Worm (Caenorhabditis elegans) whole organism, young adult: ENCODE data around the gene sfxn-1.5.

ENCODE experiments used
- F49E8.2 ChIP-seq: sonication (generic microtip); optimal IDR thresholded peaks from 3 replicates; lab custom pipeline; 2017; ENCODE audit warnings: missing genetic modification characterization, mild to moderate bottlenecking, missing compliant biosample characterization, antibody characterized with exemption, moderate library complexity; ENCODE audit not compliant: insufficient read depth
- F52B5.7 ChIP-seq: sonication (generic microtip); optimal IDR thresholded peaks from 2 replicates; lab custom pipeline; 2016; ENCODE audit warnings: mild to moderate bottlenecking, missing genetic modification characterization, missing compliant biosample characterization
- F57A8.1 ChIP-seq: fragments of 200-800 bp; sonication (Bioruptor generic); optimal IDR thresholded peaks from 2 replicates; lab custom pipeline; 2018; ENCODE audit warnings: mild to moderate bottlenecking, missing genetic modification characterization, moderate library complexity, missing compliant biosample characterization
- ZK185.1 ChIP-seq: sonication (generic microtip); optimal IDR thresholded peaks from 2 replicates; lab custom pipeline; 2016; ENCODE audit warnings: mild to moderate bottlenecking, missing genetic modification characterization, missing compliant biosample characterization; ENCODE audit not compliant: poor library complexity, severe bottlenecking
- ama-1 ChIP-seq, 3 experiments: fragments of 150-350 bp in 1 of 3; sonication (generic microtip) in 2 of 3; optimal IDR thresholded peaks; 2 replicates each; lab custom pipeline; 2014 to 2018; ENCODE audit warnings: missing biosample characterization in 2 of 3, missing genetic modification characterization in 2 of 3, missing genetic modification reagents in 2 of 3
- aptf-3 ChIP-seq: fragments of 200-800 bp; sonication (Bioruptor generic); IDR thresholded peaks from 2 replicates; pipeline ENCODE4 v1.3.6; 2022; ENCODE audit warnings: missing genetic modification characterization, missing compliant biosample characterization
- atf-7 ChIP-seq: sonication (generic microtip); optimal IDR thresholded peaks from 2 replicates; lab custom pipeline; 2017; ENCODE audit warnings: mild to moderate bottlenecking, missing genetic modification characterization, missing compliant biosample characterization
- attf-6 ChIP-seq: fragments of 200-800 bp; sonication (Bioruptor generic); IDR thresholded peaks from 2 replicates; pipeline ENCODE4 v1.3.6; 2022; ENCODE audit warnings: missing genetic modification reagents, missing genetic modification characterization, missing compliant biosample characterization
- cebp-1 ChIP-seq, 2 experiments: fragments of 200-800 bp in 1 of 2; sonication (Bioruptor generic) in 1 of 2; sonication (generic microtip) in 1 of 2; IDR thresholded peaks in 1 of 2; optimal IDR thresholded peaks in 1 of 2; 2 replicates each; pipeline versions ENCODE4 v1.3.6 to Lab custom; 2017 to 2022; ENCODE audit warnings: missing compliant biosample characterization in 2 of 2, missing genetic modification characterization in 2 of 2, mild to moderate bottlenecking in 1 of 2, missing genetic modification reagents in 1 of 2, moderate library complexity in 1 of 2
- cebp-2 ChIP-seq: fragments of 200-800 bp; sonication (Bioruptor generic); IDR thresholded peaks from 2 replicates; pipeline ENCODE4 v1.3.6; 2022; ENCODE audit warnings: missing genetic modification characterization, missing compliant biosample characterization
- ceh-40 ChIP-seq: fragments of 200-800 bp; sonication (Bioruptor generic); IDR thresholded peaks from 2 replicates; pipeline ENCODE4 v1.3.6; 2022; ENCODE audit warnings: missing genetic modification characterization, missing compliant biosample characterization
- ceh-91 ChIP-seq: fragments of 200-800 bp; sonication (Bioruptor generic); IDR thresholded peaks from 2 replicates; pipeline ENCODE4 v1.3.6; 2022; ENCODE audit warnings: missing genetic modification reagents, missing genetic modification characterization, missing compliant biosample characterization
- efl-1 ChIP-seq: fragments of 150-350 bp; optimal IDR thresholded peaks from 2 replicates; lab custom pipeline; 2014; ENCODE audit warnings: missing biosample characterization, missing genetic modification reagents, missing genetic modification characterization
- ekl-4 ChIP-seq: fragments of 200-800 bp; sonication (Bioruptor generic); IDR thresholded peaks from 2 replicates; pipeline ENCODE4 v1.3.6; 2022; ENCODE audit warnings: missing genetic modification reagents, missing genetic modification characterization, missing compliant biosample characterization
- ets-4 ChIP-seq: fragments of 200-800 bp; sonication (Bioruptor generic); optimal IDR thresholded peaks from 2 replicates; lab custom pipeline; 2018; ENCODE audit warnings: mild to moderate bottlenecking, missing genetic modification characterization, missing compliant biosample characterization
- fkh-3 ChIP-seq: sonication (generic microtip); optimal IDR thresholded peaks from 2 replicates; lab custom pipeline; 2016; ENCODE audit warnings: mild to moderate bottlenecking, missing genetic modification characterization, missing compliant biosample characterization
- hlh-26 ChIP-seq: fragments of 200-800 bp; sonication (Bioruptor generic); conservative IDR thresholded peaks from 2 replicates; pipeline ENCODE4 v1.3.6; 2022; ENCODE audit warnings: missing genetic modification reagents, missing genetic modification characterization, missing compliant biosample characterization
- lag-1 ChIP-seq: fragments of 200-800 bp; sonication (Bioruptor generic); IDR thresholded peaks from 2 replicates; pipeline ENCODE4 v1.3.6; 2022; ENCODE audit warnings: missing genetic modification reagents, missing genetic modification characterization, missing compliant biosample characterization
- let-607 ChIP-seq, 2 experiments: fragments of 200-800 bp in 1 of 2; sonication (Bioruptor generic) in 1 of 2; sonication (generic microtip) in 1 of 2; optimal IDR thresholded peaks; 2 replicates each; lab custom pipeline; 2016 to 2018; ENCODE audit warnings: mild to moderate bottlenecking in 2 of 2, missing compliant biosample characterization in 2 of 2, missing genetic modification characterization in 2 of 2, moderate library complexity in 2 of 2, missing genotype in 1 of 2
- lin-35 ChIP-seq, 3 experiments: fragments of 150-350 bp in 2 of 3; sonication (generic microtip) in 1 of 3; optimal IDR thresholded peaks; 2 replicates each; lab custom pipeline; 2014 to 2018; ENCODE audit warnings: missing biosample characterization in 3 of 3, missing genetic modification characterization in 3 of 3, missing genetic modification reagents in 3 of 3
- lsl-1 ChIP-seq: fragments of 200-800 bp; sonication (Bioruptor generic); optimal IDR thresholded peaks from 2 replicates; lab custom pipeline; 2018; ENCODE audit warnings: mild to moderate bottlenecking, missing genetic modification characterization, moderate library complexity, missing compliant biosample characterization
- mes-4 ChIP-seq: sonication (generic microtip); optimal IDR thresholded peaks from 2 replicates; lab custom pipeline; 2016; ENCODE audit warnings: missing genotype, missing genetic modification characterization, missing compliant biosample characterization
- nfya-1 ChIP-seq: sonication (generic microtip); optimal IDR thresholded peaks from 2 replicates; lab custom pipeline; 2017; ENCODE audit warnings: antibody characterized with exemption, missing compliant biosample characterization, missing genetic modification characterization, borderline replicate concordance; ENCODE audit not compliant: insufficient read depth
- nhr-80 ChIP-seq: sonication (generic microtip); optimal IDR thresholded peaks from 2 replicates; lab custom pipeline; 2016; ENCODE audit warnings: missing genetic modification characterization, missing compliant biosample characterization
- pha-4 ChIP-seq: fragments of 150-350 bp; sonication (generic microtip); optimal IDR thresholded peaks from 2 replicates; lab custom pipeline; 2014; ENCODE audit warnings: missing biosample characterization, missing genetic modification reagents, missing genetic modification characterization
- snpc-3.4 ChIP-seq: sonication (generic microtip); optimal IDR thresholded peaks from 2 replicates; lab custom pipeline; 2017; ENCODE audit warnings: missing genetic modification characterization, mild to moderate bottlenecking, missing compliant biosample characterization, antibody characterized with exemption, moderate library complexity, missing genotype, missing genetic modification reagents
- somi-1 ChIP-seq: fragments of 200-800 bp; sonication (Bioruptor generic); optimal IDR thresholded peaks from 2 replicates; lab custom pipeline; 2018; ENCODE audit warnings: mild to moderate bottlenecking, missing genetic modification characterization, missing compliant biosample characterization
- sptf-2 ChIP-seq: fragments of 200-800 bp; sonication (Bioruptor generic); optimal IDR thresholded peaks from 2 replicates; lab custom pipeline; 2018; ENCODE audit warnings: mild to moderate bottlenecking, missing genetic modification characterization, missing compliant biosample characterization
- tbp1 ChIP-seq: fragments of 200-800 bp; sonication (Bioruptor generic); optimal IDR thresholded peaks from 2 replicates; lab custom pipeline; 2018; ENCODE audit warnings: mild to moderate bottlenecking, missing genetic modification characterization, missing compliant biosample characterization
- tbx-9 ChIP-seq: sonication (generic microtip); optimal IDR thresholded peaks from 2 replicates; lab custom pipeline; 2016; ENCODE audit warnings: borderline replicate concordance, missing genetic modification characterization, inconsistent platforms, missing compliant biosample characterization
- unc-62 ChIP-seq: fragments of 150-350 bp; optimal IDR thresholded peaks from 2 replicates; lab custom pipeline; 2014; ENCODE audit warnings: missing biosample characterization, missing genetic modification reagents, missing genetic modification characterization
- zim-3 ChIP-seq: sonication (generic microtip); optimal IDR thresholded peaks from 2 replicates; lab custom pipeline; 2017; ENCODE audit warnings: mild to moderate bottlenecking, missing genetic modification characterization, moderate library complexity, missing compliant biosample characterization
- ztf-6 ChIP-seq: fragments of 200-800 bp; sonication (Bioruptor generic); IDR thresholded peaks from 2 replicates; pipeline ENCODE4 v1.3.6; 2022; ENCODE audit warnings: missing genetic modification reagents, missing genetic modification characterization, missing compliant biosample characterization

Gene sfxn-1.5

ce11 chrX:11680851-11681250, 19.4 kb upstream of the sfxn-1.5 start, which contains the start of gene T04F8.7 (continued):
- TF ChIP-seq lag-1 (GFP tag; lab: Robert Waterston, UW) (no peak), nhr-80 (tag; lab: Kevin White, UChicago) (peak; percentile 99), lin-35 (GFP tag; optimal IDR thresholded peaks at IDR 0.05; lab: Kevin White, UChicago) (no peak), unc-62 (GFP tag; lab: Kevin White, UChicago) (peak; percentile 28), aptf-3 (GFP tag; lab: Robert Waterston, UW) (no peak), zim-3 (tag; lab: Kevin White, UChicago) (no peak), F57A8.1 (GFP tag; lab: Kevin White, UChicago) (no peak), let-607 (tag; optimal IDR thresholded peaks at IDR 0.05; lab: Kevin White, UChicago) (peak in 1 of 2 experiments; percentile 69), snpc-3.4 (tag; lab: Kevin White, UChicago) (no peak), hlh-26 (GFP tag; lab: Robert Waterston, UW) (no peak), ceh-91 (GFP tag; lab: Robert Waterston, UW) (no peak), lsl-1 (no peak), nfya-1 (tag; lab: Kevin White, UChicago) (no peak), ztf-6 (GFP tag; lab: Robert Waterston, UW) (no peak), fkh-3 (tag; lab: Kevin White, UChicago) (no peak), ama-1 (optimal IDR thresholded peaks at IDR 0.05; lab: Kevin White, UChicago) (no peak), ama-1 (GFP tag; optimal IDR thresholded peaks at IDR 0.05; lab: Kevin White, UChicago) (no peak), tbx-9 (tag; lab: Kevin White, UChicago) (no peak), tbp1 (GFP tag; lab: Kevin White, UChicago) (no peak), ets-4 (peak; percentile 49), efl-1 (GFP tag; lab: Kevin White, UChicago) (no peak)

- TF ChIP-seq let-607 (tag; optimal IDR thresholded peaks at IDR 0.05; lab: Kevin White, UChicago): peak; percentile 30 to 48
- peak; percentile 25; the same call in 1 of the 2 replicates for TF ChIP-seq cebp-1 (GFP tag; IDR thresholded peaks at IDR 0.05; lab: Robert Waterston, UW)
- TF ChIP-seq cebp-1 (tag; optimal IDR thresholded peaks at IDR 0.05; lab: Kevin White, UChicago): peak; percentile 64
- TF ChIP-seq tbx-9 (tag; lab: Kevin White, UChicago): no peak
- TF ChIP-seq ZK185.1 (tag; lab: Kevin White, UChicago): peak; percentile 24
- no peak for TF ChIP-seq ekl-4 (GFP tag; lab: Robert Waterston, UW)
- TF ChIP-seq lin-35 (GFP tag; optimal IDR thresholded peaks at IDR 0.05; lab: Kevin White, UChicago): no peak
- TF ChIP-seq unc-62 (GFP tag; lab: Kevin White, UChicago): peak; percentile 19
- TF ChIP-seq ceh-40: no peak
- peak; percentile 89 for TF ChIP-seq nhr-80 (tag; lab: Kevin White, UChicago)
- TF ChIP-seq F52B5.7: no peak
- TF ChIP-seq ets-4: peak; percentile 4
- TF ChIP-seq pha-4: peak; percentile 59
- peak; percentile 45 for TF ChIP-seq atf-7 (tag; lab: Kevin White, UChicago)
Measured at ce11 chrX:11679211-11679977, 17.9 kb upstream of the sfxn-1.5 start.

ce11 chrX:11675573-11675972, 14.1 kb upstream of the sfxn-1.5 start:
- no peak for TF ChIP-seq cebp-2 (GFP tag; lab: Robert Waterston, UW)
- TF ChIP-seq attf-6 (GFP tag; lab: Robert Waterston, UW): no peak
- TF ChIP-seq ekl-4 (GFP tag; lab: Robert Waterston, UW): no peak
- no peak for TF ChIP-seq sptf-2 (GFP tag; lab: Kevin White, UChicago)
- TF ChIP-seq somi-1: no peak
- TF ChIP-seq F49E8.2 (tag; lab: Kevin White, UChicago): no peak
- TF ChIP-seq lag-1 (GFP tag; lab: Robert Waterston, UW): no peak
- TF ChIP-seq mes-4: no peak
- TF ChIP-seq lin-35 (GFP tag; optimal IDR thresholded peaks at IDR 0.05; lab: Kevin White, UChicago): no peak
- TF ChIP-seq aptf-3 (GFP tag; lab: Robert Waterston, UW): no peak
- TF ChIP-seq nfya-1 (tag; lab: Kevin White, UChicago): no peak
